Worm (Caenorhabditis elegans): Measurements from ENCODE around the gene clec-178.

clec-178 gene

DNA sequence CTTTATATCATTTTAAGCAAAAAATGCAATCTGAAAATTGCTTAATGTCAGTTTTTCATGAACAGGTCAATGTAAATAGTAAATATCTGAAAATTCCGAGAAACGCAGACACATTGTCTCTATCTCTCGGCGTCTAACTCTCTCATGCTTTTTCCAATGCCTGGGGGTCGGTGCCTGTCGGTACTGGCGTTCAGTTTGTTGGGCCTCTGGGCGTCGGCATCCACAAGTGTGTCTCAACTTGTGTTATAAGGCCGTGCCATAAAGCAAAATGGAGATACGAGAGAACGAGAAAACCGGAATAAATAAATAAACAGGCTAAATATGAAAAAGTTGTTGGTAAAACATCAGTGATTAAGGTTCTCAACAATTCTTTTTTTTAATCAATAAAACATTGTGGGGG, 13.4 kb downstream of the clec-178 start:
- no peak for TF ChIP-seq lin-13 (GFP tag; optimal IDR thresholded peaks at IDR 0.05)
- peak; percentile 16 for TF ChIP-seq mxl-3 (GFP tag; optimal IDR thresholded peaks at IDR 0.05)
- no peak for TF ChIP-seq fkh-10 (GFP tag; optimal IDR thresholded peaks at IDR 0.05)
- no peak for TF ChIP-seq lin-1 (GFP tag; IDR thresholded peaks at IDR 0.05)
- TF ChIP-seq daf-8 (GFP tag; IDR thresholded peaks at IDR 0.05): no peak
- 0 out of 2 replicates have a peak, but pooled peaks have one; percentile 17 for TF ChIP-seq ceh-20 (GFP tag; IDR thresholded peaks at IDR 0.05)
- no peak for TF ChIP-seq ceh-44 (GFP tag; IDR thresholded peaks at IDR 0.05)
- TF ChIP-seq R02D3.7 (tag; optimal IDR thresholded peaks at IDR 0.05): no peak
- no peak for TF ChIP-seq nhr-42 (GFP tag; IDR thresholded peaks at IDR 0.05)
- TF ChIP-seq cey-2 (tag; optimal IDR thresholded peaks at IDR 0.05; ENCODE audit: borderline replicate concordance, insufficient read depth): no peak
- no peak for TF ChIP-seq ZK546.5 (tag; optimal IDR thresholded peaks at IDR 0.05)
- peak; percentile 57 for TF ChIP-seq mep-1 (tag; optimal IDR thresholded peaks at IDR 0.05)
- TF ChIP-seq nhr-41 (GFP tag; IDR thresholded peaks at IDR 0.05): no peak
- TF ChIP-seq unc-130 (GFP tag; optimal IDR thresholded peaks at IDR 0.05): no peak
- no peak for TF ChIP-seq nhr-102 (tag; optimal IDR thresholded peaks at IDR 0.05)
- TF ChIP-seq lsy-2 (tag; optimal IDR thresholded peaks at IDR 0.05): peak in 1 of 2 experiments; percentile 62
- no peak for TF ChIP-seq F44E2.7 (GFP tag; IDR thresholded peaks at IDR 0.05)
- TF ChIP-seq aly-2 (tag; optimal IDR thresholded peaks at IDR 0.05): no peak
- no peak for TF ChIP-seq nhr-111 (GFP tag; optimal IDR thresholded peaks at IDR 0.05)
- TF ChIP-seq fos-1 (tag; optimal IDR thresholded peaks at IDR 0.05): no peak
- peak; percentile 71 for TF ChIP-seq dve-1 (tag; optimal IDR thresholded peaks at IDR 0.05; ENCODE audit: insufficient read depth)
- TF ChIP-seq madf-5 (GFP tag; IDR thresholded peaks at IDR 0.05): 0 out of 4 replicates have a peak, but pooled peaks of 1 of the 2 experiments have one; percentile 16
- TF ChIP-seq nhr-11 (tag; optimal IDR thresholded peaks at IDR 0.05): peak; percentile 43
- TF ChIP-seq dmd-9 (GFP tag; IDR thresholded peaks at IDR 0.05): 0 out of 2 replicates have a peak, but pooled peaks have one; percentile 5
- peak; percentile 76 for TF ChIP-seq hlh-11 (tag; optimal IDR thresholded peaks at IDR 0.05)
- no peak for TF ChIP-seq saeg-2 (GFP tag; IDR thresholded peaks at IDR 0.05)
- no peak for TF ChIP-seq zag-1 (tag; optimal IDR thresholded peaks at IDR 0.05)
- TF ChIP-seq pha-4 (GFP tag; IDR thresholded peaks at IDR 0.05): no peak
- no peak for TF ChIP-seq pha-4 (tag; optimal IDR thresholded peaks at IDR 0.05)
- TF ChIP-seq ceh-28 (tag; optimal IDR thresholded peaks at IDR 0.05): no peak
- no peak for TF ChIP-seq Y5F2A.4 (GFP tag; optimal IDR thresholded peaks at IDR 0.05)
- TF ChIP-seq dpl-1 (GFP tag; optimal IDR thresholded peaks at IDR 0.05): peak; percentile 11
- TF ChIP-seq mdl-1 (tag; optimal IDR thresholded peaks at IDR 0.05): peak in 1 of 2 experiments; percentile 57
- TF ChIP-seq nhr-10 (tag; optimal IDR thresholded peaks at IDR 0.05): no peak
- 0 out of 2 replicates have a peak, but pooled peaks have one; percentile 16 for TF ChIP-seq vab-7 (GFP tag; IDR thresholded peaks at IDR 0.05)
- peak; percentile 50 for TF ChIP-seq nhr-28 (tag; optimal IDR thresholded peaks at IDR 0.05)
- no peak for TF ChIP-seq sdz-12 (GFP tag; optimal IDR thresholded peaks at IDR 0.05)
- peak; percentile 5 for TF ChIP-seq rbr-2 (tag; optimal IDR thresholded peaks at IDR 0.05)
- no peak for TF ChIP-seq jun-1 (tag; optimal IDR thresholded peaks at IDR 0.05)
- no peak for TF ChIP-seq F49E8.2 (tag; optimal IDR thresholded peaks at IDR 0.05; ENCODE audit: borderline replicate concordance)
- TF ChIP-seq lir-3 (tag; optimal IDR thresholded peaks at IDR 0.05): no peak
- TF ChIP-seq nhr-77 (tag; optimal IDR thresholded peaks at IDR 0.05): peak; percentile 16
- no peak for TF ChIP-seq Y105C5A.15 (GFP tag; IDR thresholded peaks at IDR 0.05)
- 0 out of 2 replicates have a peak, but pooled peaks have one; percentile 54 for TF ChIP-seq php-3 (GFP tag; IDR thresholded peaks at IDR 0.05)
- TF ChIP-seq dmd-6 (GFP tag; IDR thresholded peaks at IDR 0.05): 0 out of 2 replicates have a peak, but pooled peaks have one; percentile 18
- TF ChIP-seq hmg-1.1 (GFP tag; IDR thresholded peaks at IDR 0.05): peak; percentile 40; the same call in 1 of the 2 replicates
- no peak for TF ChIP-seq spr-3 (GFP tag; optimal IDR thresholded peaks at IDR 0.05)
- no peak for TF ChIP-seq ceh-82 (tag; optimal IDR thresholded peaks at IDR 0.05)
- TF ChIP-seq lin-39 (tag; optimal IDR thresholded peaks at IDR 0.05): no peak
- TF ChIP-seq nhr-6 (tag; optimal IDR thresholded peaks at IDR 0.05): peak; percentile 64
- no peak for TF ChIP-seq lin-15B (tag; optimal IDR thresholded peaks at IDR 0.05)
- 0 out of 2 replicates have a peak, but pooled peaks have one; percentile 19 for TF ChIP-seq ctbp-1 (GFP tag; IDR thresholded peaks at IDR 0.05)
